Fruit fly (Drosophila melanogaster) whole organism, embryonic: ENCODE data around the gene Atg8b.

Experiments
- Abd-B ChIP-seq: fragments of 200-800 bp; sonication (Bioruptor generic); optimal IDR thresholded peaks from 2 replicates; lab custom pipeline; 2018; ENCODE audit warnings: missing biosample characterization, mild to moderate bottlenecking, missing genetic modification characterization, moderate library complexity
- Adf1 ChIP-seq: fragments of 200-800 bp; sonication (Bioruptor generic); IDR thresholded peaks from 2 replicates; pipeline ENCODE4 v1.3.6; 2022; ENCODE audit warnings: missing biosample characterization, missing genetic modification characterization
- Atf6 ChIP-seq: fragments of 200-800 bp; sonication (Bioruptor generic); IDR thresholded peaks from 2 replicates; pipeline ENCODE4 v1.3.6; 2022; ENCODE audit warnings: missing biosample characterization, missing genetic modification characterization
- B-H2 ChIP-seq: fragments of 200-800 bp; sonication (Bioruptor generic); optimal IDR thresholded peaks from 2 replicates; lab custom pipeline; 2018; ENCODE audit warnings: missing biosample characterization, mild to moderate bottlenecking, missing genetic modification characterization
- CG10979 ChIP-seq: fragments of 200-800 bp; sonication (Bioruptor generic); optimal IDR thresholded peaks from 2 replicates; lab custom pipeline; 2018; ENCODE audit warnings: missing biosample characterization, mild to moderate bottlenecking, missing genetic modification characterization, moderate library complexity
- CG11560 ChIP-seq: fragments of 200-800 bp; sonication (Bioruptor generic); IDR thresholded peaks from 3 replicates; pipeline ENCODE4 v1.3.6; 2022; ENCODE audit warnings: missing biosample characterization, missing genetic modification characterization
- CG12236 ChIP-seq: fragments of 200-800 bp; sonication (Bioruptor generic); optimal IDR thresholded peaks from 2 replicates; lab custom pipeline; 2016; ENCODE audit warnings: missing biosample characterization, missing genetic modification characterization
- CG12299 ChIP-seq: fragments of 200-800 bp; sonication (Bioruptor generic); optimal IDR thresholded peaks from 2 replicates; lab custom pipeline; 2018; ENCODE audit warnings: missing biosample characterization, mild to moderate bottlenecking, missing genetic modification characterization
- CG12659 ChIP-seq: fragments of 200-800 bp; sonication (Bioruptor generic); optimal IDR thresholded peaks from 3 replicates; lab custom pipeline; 2017; ENCODE audit warnings: mild to moderate bottlenecking, missing biosample characterization, missing genetic modification reagents, missing genetic modification characterization
- CG1529 ChIP-seq: fragments of 200-800 bp; sonication (Bioruptor generic); optimal IDR thresholded peaks from 3 replicates; lab custom pipeline; 2018; ENCODE audit warnings: missing biosample characterization, missing genetic modification characterization
- CG17385 ChIP-seq: fragments of 200-800 bp; sonication (Bioruptor generic); optimal IDR thresholded peaks from 3 replicates; lab custom pipeline; 2018; ENCODE audit warnings: missing biosample characterization, mild to moderate bottlenecking, missing genetic modification characterization
- CG17802 ChIP-seq: fragments of 200-800 bp; sonication (Bioruptor generic); optimal IDR thresholded peaks from 2 replicates; lab custom pipeline; 2018; ENCODE audit warnings: missing biosample characterization, mild to moderate bottlenecking, missing genetic modification characterization, moderate library complexity
- CG18262 ChIP-seq: fragments of 200-800 bp; optimal IDR thresholded peaks from 3 replicates; lab custom pipeline; 2019; ENCODE audit warnings: missing biosample characterization, mild to moderate bottlenecking, missing genetic modification characterization, moderate library complexity
- CG18619 ChIP-seq: fragments of 200-800 bp; sonication (Bioruptor generic); optimal IDR thresholded peaks from 3 replicates; lab custom pipeline; 2017; ENCODE audit warnings: missing biosample characterization, mild to moderate bottlenecking, missing genetic modification characterization
- CG33213 ChIP-seq: fragments of 200-800 bp; sonication (Bioruptor generic); optimal IDR thresholded peaks from 3 replicates; lab custom pipeline; 2016; ENCODE audit warnings: missing biosample characterization, missing genetic modification characterization
- CG34422 ChIP-seq: fragments of 200-800 bp; sonication (Bioruptor generic); IDR thresholded peaks from 3 replicates; pipeline ENCODE4 v1.3.6; 2022; ENCODE audit warnings: missing biosample characterization, missing genetic modification characterization
- CG5245 ChIP-seq: fragments of 200-800 bp; sonication (Bioruptor generic); optimal IDR thresholded peaks from 3 replicates; lab custom pipeline; 2016; ENCODE audit warnings: missing biosample characterization, missing genetic modification characterization
- CG6254 ChIP-seq: fragments of 200-800 bp; sonication (Bioruptor generic); optimal IDR thresholded peaks from 3 replicates; lab custom pipeline; 2017; ENCODE audit warnings: mild to moderate bottlenecking, missing biosample characterization, missing genetic modification reagents, missing genetic modification characterization
- CG7839 ChIP-seq: fragments of 200-800 bp; sonication (Bioruptor generic); optimal IDR thresholded peaks from 3 replicates; lab custom pipeline; 2018; ENCODE audit warnings: missing biosample characterization, mild to moderate bottlenecking, missing genetic modification characterization, moderate library complexity
- CG7963 ChIP-seq: fragments of 200-800 bp; sonication (Bioruptor generic); IDR thresholded peaks from 3 replicates; pipeline ENCODE4 v1.3.6; 2022; ENCODE audit warnings: missing biosample characterization, missing genetic modification characterization; ENCODE audit not compliant: partially characterized antibody
- CG8281 ChIP-seq: fragments of 200-800 bp; sonication (Bioruptor generic); optimal IDR thresholded peaks from 2 replicates; lab custom pipeline; 2018; ENCODE audit warnings: missing biosample characterization, mild to moderate bottlenecking, missing genetic modification characterization, moderate library complexity
- Chrac-16 ChIP-seq: fragments of 200-800 bp; sonication (Bioruptor generic); optimal IDR thresholded peaks from 3 replicates; lab custom pipeline; 2016; ENCODE audit warnings: missing biosample characterization, missing genetic modification characterization
- CkIIα-i1 ChIP-seq: fragments of 200-800 bp; sonication (Bioruptor generic); IDR thresholded peaks from 2 replicates; pipeline ENCODE4 v1.3.6; 2022; ENCODE audit warnings: missing biosample characterization, missing genetic modification characterization
- CoRest ChIP-seq: fragments of 200-800 bp; sonication (Bioruptor generic); optimal IDR thresholded peaks from 3 replicates; lab custom pipeline; 2018; ENCODE audit warnings: missing biosample characterization, mild to moderate bottlenecking, missing genetic modification characterization, moderate library complexity
- Dp ChIP-seq: fragments of 200-800 bp; sonication (Bioruptor generic); optimal IDR thresholded peaks from 2 replicates; lab custom pipeline; 2018; ENCODE audit warnings: missing biosample characterization, mild to moderate bottlenecking, missing genetic modification characterization, moderate library complexity
- Fer2 ChIP-seq: fragments of 200-800 bp; sonication (Bioruptor generic); optimal IDR thresholded peaks from 2 replicates; lab custom pipeline; 2018; ENCODE audit warnings: missing biosample characterization, mild to moderate bottlenecking, missing genetic modification characterization, moderate library complexity
- GATAe ChIP-seq: fragments of 200-800 bp; sonication (Bioruptor generic); conservative IDR thresholded peaks from 2 replicates; pipeline ENCODE4 v1.3.6; 2022; ENCODE audit warnings: missing biosample characterization, missing genetic modification characterization
- HLH54F ChIP-seq: fragments of 200-800 bp; sonication (Bioruptor generic); optimal IDR thresholded peaks from 3 replicates; lab custom pipeline; 2016; ENCODE audit warnings: missing biosample characterization, missing genetic modification characterization
- Myb ChIP-seq: fragments of 200-800 bp; sonication (Bioruptor generic); optimal IDR thresholded peaks from 2 replicates; lab custom pipeline; 2016; ENCODE audit warnings: missing biosample characterization, missing genetic modification characterization
- Nf-YA ChIP-seq: fragments of 200-800 bp; sonication (Bioruptor generic); IDR thresholded peaks from 2 replicates; pipeline ENCODE4 v1.3.6; 2022; ENCODE audit warnings: missing biosample characterization, missing genetic modification characterization
- Nf-YC ChIP-seq: fragments of 200-800 bp; optimal IDR thresholded peaks from 3 replicates; lab custom pipeline; 2019; ENCODE audit warnings: missing biosample characterization, mild to moderate bottlenecking, missing genetic modification characterization, moderate library complexity
- Optix ChIP-seq: fragments of 200-800 bp; sonication (Bioruptor generic); IDR thresholded peaks from 3 replicates; pipeline ENCODE4 v1.3.6; 2022; ENCODE audit warnings: missing biosample characterization, missing genetic modification characterization
- Pdp1 ChIP-seq, 2 experiments: fragments of 200-800 bp; sonication (Bioruptor generic); optimal IDR thresholded peaks; 3 replicates each; lab custom pipeline; 2016; ENCODE audit warnings: missing biosample characterization in 2 of 2, missing genetic modification characterization in 2 of 2, mild to moderate bottlenecking in 1 of 2, moderate library complexity in 1 of 2
- Spps ChIP-seq: fragments of 200-800 bp; sonication (Bioruptor generic); optimal IDR thresholded peaks from 2 replicates; lab custom pipeline; 2018; ENCODE audit warnings: missing biosample characterization, mild to moderate bottlenecking, missing genetic modification characterization
- Vsx1 ChIP-seq: fragments of 200-800 bp; sonication (Bioruptor generic); optimal IDR thresholded peaks from 2 replicates; lab custom pipeline; 2017; ENCODE audit warnings: missing biosample characterization, mild to moderate bottlenecking, missing genetic modification characterization, missing genetic modification reagents
- ab ChIP-seq: fragments of 200-800 bp; sonication (Bioruptor generic); optimal IDR thresholded peaks from 2 replicates; lab custom pipeline; 2016; ENCODE audit warnings: missing biosample characterization, missing genetic modification characterization
- aop ChIP-seq: fragments of 200-800 bp; sonication (Bioruptor generic); IDR thresholded peaks from 2 replicates; pipeline ENCODE4 v1.3.6; 2022; ENCODE audit warnings: missing biosample characterization, missing genetic modification characterization
- bigmax ChIP-seq: fragments of 200-800 bp; sonication (Bioruptor generic); optimal IDR thresholded peaks from 2 replicates; lab custom pipeline; 2018; ENCODE audit warnings: missing biosample characterization, mild to moderate bottlenecking, missing genetic modification characterization
- bsh ChIP-seq, 2 experiments: fragments of 200-800 bp; sonication (Bioruptor generic); optimal IDR thresholded peaks; 2 replicates each; lab custom pipeline; 2017 to 2018; ENCODE audit warnings: mild to moderate bottlenecking in 2 of 2, missing biosample characterization in 2 of 2, missing genetic modification characterization in 2 of 2, moderate library complexity in 1 of 2
- cwo ChIP-seq: fragments of 200-800 bp; sonication (Bioruptor generic); optimal IDR thresholded peaks from 3 replicates; lab custom pipeline; 2017; ENCODE audit warnings: missing biosample characterization, missing genetic modification characterization, mild to moderate bottlenecking, moderate library complexity, missing genetic modification reagents
- disco-r ChIP-seq: fragments of 200-800 bp; sonication (Bioruptor generic); optimal IDR thresholded peaks from 2 replicates; lab custom pipeline; 2016; ENCODE audit warnings: missing biosample characterization, missing genetic modification characterization
- eve ChIP-seq, 2 experiments: fragments of >200 bp; optimal IDR thresholded peaks; 2 replicates each; lab custom pipeline; 2017; ENCODE audit warnings: missing biosample characterization in 2 of 2, missing genetic modification characterization in 2 of 2
- gce ChIP-seq: fragments of 200-800 bp; sonication (Bioruptor generic); IDR thresholded peaks from 3 replicates; pipeline ENCODE4 v1.3.6; 2022; ENCODE audit warnings: missing biosample characterization, missing genetic modification characterization
- nerfin-2 ChIP-seq: fragments of 200-800 bp; sonication (Bioruptor generic); IDR thresholded peaks from 2 replicates; pipeline ENCODE4 v1.3.6; 2022; ENCODE audit warnings: missing biosample characterization, missing genetic modification characterization; ENCODE audit not compliant: partially characterized antibody
- oc ChIP-seq: fragments of 200-800 bp; sonication (Bioruptor generic); optimal IDR thresholded peaks from 2 replicates; lab custom pipeline; 2018; ENCODE audit warnings: missing biosample characterization, mild to moderate bottlenecking, missing genetic modification characterization, moderate library complexity
- odd ChIP-seq: fragments of 200-800 bp; sonication (Bioruptor generic); optimal IDR thresholded peaks from 2 replicates; lab custom pipeline; 2017; ENCODE audit warnings: missing biosample characterization, mild to moderate bottlenecking, missing genetic modification characterization
- pfk ChIP-seq: fragments of 200-800 bp; sonication (Bioruptor generic); optimal IDR thresholded peaks from 2 replicates; lab custom pipeline; 2018; ENCODE audit warnings: missing biosample characterization, mild to moderate bottlenecking, missing genetic modification characterization, moderate library complexity
- pzg ChIP-seq: fragments of 200-800 bp; sonication (Bioruptor generic); optimal IDR thresholded peaks from 3 replicates; lab custom pipeline; 2018; ENCODE audit warnings: missing biosample characterization, mild to moderate bottlenecking, missing genetic modification characterization, moderate library complexity

Atg8b gene

dm6 chr3R:17712623-17713521 lies 12.0 kb downstream of the Atg8b start (continued):
- TF ChIP-seq CG1529 (GFP tag; lab: Kevin White, UChicago) (no peak), Pdp1 (GFP tag; optimal IDR thresholded peaks at IDR 0.05; lab: Kevin White, UChicago) (peak in 1 of 2 experiments; percentile 51), ab (GFP tag; lab: Kevin White, UChicago) (no peak), nerfin-2 (GFP tag; lab: Robert Waterston, UW) (no peak), CG17385 (GFP tag; lab: Kevin White, UChicago) (peak; percentile 75), B-H2 (GFP tag; lab: Kevin White, UChicago) (no peak), CG18619 (GFP tag; lab: Kevin White, UChicago) (no peak), Abd-B (no peak), Atf6 (GFP tag; lab: Robert Waterston, UW) (no peak), CG12236 (GFP tag; lab: Kevin White, UChicago) (no peak), CG18262 (tag; lab: Kevin White, UChicago) (no peak), bigmax (GFP tag; lab: Kevin White, UChicago) (peak; percentile 11), gce (no peak), Dp (no peak), Vsx1 (GFP tag; lab: Kevin White, UChicago) (peak; percentile 30), Fer2 (tag; lab: Kevin White, UChicago) (no peak), CoRest (tag; lab: Kevin White, UChicago) (no peak), CG7963 (GFP tag; lab: Robert Waterston, UW) (no peak), Adf1 (GFP tag; lab: Robert Waterston, UW) (no peak; the same call in 1 of the 2 replicates), oc (tag; lab: Kevin White, UChicago) (no peak), Spps (tag; lab: Kevin White, UChicago) (no peak), CG33213 (GFP tag; lab: Kevin White, UChicago) (no peak), Myb (GFP tag; lab: Kevin White, UChicago) (no peak), HLH54F (GFP tag; lab: Kevin White, UChicago) (no peak), eve (GFP tag; optimal IDR thresholded peaks at IDR 0.05; lab: Kevin White, UChicago) (no peak), CG7839 (tag; lab: Kevin White, UChicago) (no peak), CkIIα-i1 (no peak), disco-r (GFP tag; lab: Kevin White, UChicago) (no peak), Nf-YC (tag; lab: Kevin White, UChicago) (no peak), CG34422 (GFP tag; lab: Robert Waterston, UW) (peak; percentile 56; the same call in 2 of the 3 replicates), pzg (GFP tag; lab: Kevin White, UChicago) (no peak), aop (GFP tag; lab: Robert Waterston, UW) (no peak), GATAe (GFP tag; lab: Robert Waterston, UW) (no peak), pfk (GFP tag; lab: Kevin White, UChicago) (no peak), CG8281 (no peak), Nf-YA (no peak), CG17802 (tag; lab: Kevin White, UChicago) (no peak), CG6254 (GFP tag; lab: Kevin White, UChicago) (no peak), bsh (GFP tag; optimal IDR thresholded peaks at IDR 0.05; lab: Kevin White, UChicago) (peak in 1 of 2 experiments; percentile 16), CG12299 (tag; lab: Kevin White, UChicago) (no peak), CG10979 (no peak), odd (GFP tag; lab: Kevin White, UChicago) (peak; percentile 53), CG12659 (GFP tag; lab: Kevin White, UChicago) (no peak), CG5245 (GFP tag; lab: Kevin White, UChicago) (no peak), cwo (GFP tag; lab: Kevin White, UChicago) (peak; percentile 42), CG11560 (no peak), Chrac-16 (GFP tag; lab: Kevin White, UChicago) (no peak), Optix (GFP tag; lab: Robert Waterston, UW) (no peak)
